Worm (Caenorhabditis elegans) whole organism, late embryonic: ENCODE results near the gene F07H5.13.

ENCODE experiments used
- C38D4.7 ChIP-seq: fragments of 200-800 bp; sonication (Bioruptor generic); optimal IDR thresholded peaks from 2 replicates; lab custom pipeline; 2018; ENCODE audit warnings: mild to moderate bottlenecking, missing genetic modification characterization, moderate library complexity, missing compliant biosample characterization
- ahr-1 ChIP-seq: sonication (generic microtip); optimal IDR thresholded peaks from 2 replicates; lab custom pipeline; 2016; ENCODE audit warnings: missing genetic modification characterization, missing compliant biosample characterization
- ama-1 ChIP-seq: fragments of 150-350 bp; optimal IDR thresholded peaks from 2 replicates; lab custom pipeline; 2014
- ceh-22 ChIP-seq: sonication (generic microtip); optimal IDR thresholded peaks from 2 replicates; lab custom pipeline; 2017; ENCODE audit warnings: missing biosample characterization, missing genetic modification characterization
- elt-4 ChIP-seq: sonication (generic microtip); optimal IDR thresholded peaks from 2 replicates; lab custom pipeline; 2016; ENCODE audit warnings: missing genetic modification characterization, missing compliant biosample characterization
- fkh-10 ChIP-seq: fragments of 150-350 bp; optimal IDR thresholded peaks from 2 replicates; lab custom pipeline; 2014; ENCODE audit warnings: missing biosample characterization, missing genetic modification reagents, missing genetic modification characterization
- lin-11 ChIP-seq: fragments of 200-800 bp; sonication (Bioruptor generic); optimal IDR thresholded peaks from 2 replicates; lab custom pipeline; 2018; ENCODE audit warnings: mild to moderate bottlenecking, missing genetic modification characterization, missing compliant biosample characterization
- nhr-11 ChIP-seq: fragments of 150-350 bp; optimal IDR thresholded peaks from 2 replicates; lab custom pipeline; 2014; ENCODE audit warnings: missing biosample characterization, missing genetic modification characterization
- pha-4 ChIP-seq: fragments of 150-350 bp; optimal IDR thresholded peaks from 2 replicates; lab custom pipeline; 2018; ENCODE audit warnings: missing biosample characterization, missing genetic modification reagents, missing genetic modification characterization
- pqm-1 ChIP-seq: sonication (generic microtip); optimal IDR thresholded peaks from 2 replicates; lab custom pipeline; 2016; ENCODE audit warnings: missing genetic modification characterization, missing compliant biosample characterization
- syd-9 ChIP-seq: sonication (generic microtip); optimal IDR thresholded peaks from 2 replicates; lab custom pipeline; 2016; ENCODE audit warnings: mild to moderate bottlenecking, missing genetic modification characterization, moderate library complexity, missing compliant biosample characterization
- tbx-2 ChIP-seq: sonication (generic microtip); optimal IDR thresholded peaks from 2 replicates; lab custom pipeline; 2016; ENCODE audit warnings: missing genetic modification characterization, missing compliant biosample characterization

- TF ChIP-seq pha-4 (tag; lab: Kevin White, UChicago) (no peak), nhr-11 (no peak), fkh-10 (no peak), tbx-2 (tag; lab: Kevin White, UChicago) (no peak), pqm-1 (tag; lab: Kevin White, UChicago) (no peak), elt-4 (tag; lab: Kevin White, UChicago) (no peak), lin-11 (tag; lab: Kevin White, UChicago) (no peak), ceh-22 (tag; lab: Kevin White, UChicago) (no peak), ahr-1 (tag; lab: Kevin White, UChicago) (no peak), ama-1 (no peak), syd-9 (tag; lab: Kevin White, UChicago) (no peak), C38D4.7 (no peak)
These were observed 30.0 kb downstream of the F07H5.13 start for ce11 chrII:8820126-8820972.
